Worm (Caenorhabditis elegans) whole organism, L4 larva: ENCODE measurements around the gene srh-10.

Experiments used
- D1046.2 ChIP-seq: fragments of 200-800 bp; sonication (Bioruptor generic); IDR thresholded peaks from 2 replicates; pipeline ENCODE4 v1.3.6; 2022; ENCODE audit warnings: missing genetic modification characterization, missing compliant biosample characterization
- F26F4.8 ChIP-seq: fragments of 200-800 bp; sonication (Bioruptor generic); conservative IDR thresholded peaks from 2 replicates; pipeline ENCODE4 v1.3.6; 2022; ENCODE audit warnings: missing genetic modification characterization, missing compliant biosample characterization
- F49E8.2 ChIP-seq: sonication (generic microtip); optimal IDR thresholded peaks from 2 replicates; lab custom pipeline; 2016; ENCODE audit warnings: missing compliant biosample characterization, mild to moderate bottlenecking, missing genetic modification characterization, borderline replicate concordance
- T20F7.1 ChIP-seq: fragments of 200-800 bp; sonication (Bioruptor generic); optimal IDR thresholded peaks from 2 replicates; lab custom pipeline; 2018; ENCODE audit warnings: mild to moderate bottlenecking, missing genetic modification characterization, missing compliant biosample characterization
- T26A8.4 ChIP-seq: fragments of 200-800 bp; sonication (Bioruptor generic); IDR thresholded peaks from 2 replicates; pipeline ENCODE4 v1.3.6; 2022; ENCODE audit warnings: missing genetic modification characterization, missing compliant biosample characterization
- Y75B8A.6 ChIP-seq: fragments of 200-800 bp; sonication (Bioruptor generic); IDR thresholded peaks from 2 replicates; pipeline ENCODE4 v1.3.6; 2022; ENCODE audit warnings: missing genetic modification reagents, missing genetic modification characterization, missing compliant biosample characterization
- arid-1 ChIP-seq: fragments of 200-800 bp; sonication (Bioruptor generic); conservative IDR thresholded peaks from 2 replicates; pipeline ENCODE4 v1.3.6; 2022; ENCODE audit warnings: missing genetic modification reagents, missing genetic modification characterization, missing compliant biosample characterization
- ceh-44 ChIP-seq: fragments of 200-800 bp; sonication (Bioruptor generic); IDR thresholded peaks from 2 replicates; pipeline ENCODE4 v1.3.6; 2022; ENCODE audit warnings: missing genetic modification reagents, missing genetic modification characterization, missing compliant biosample characterization
- cey-2 ChIP-seq: sonication (generic microtip); optimal IDR thresholded peaks from 3 replicates; lab custom pipeline; 2017; ENCODE audit warnings: missing genetic modification characterization, mild to moderate bottlenecking, missing compliant biosample characterization, antibody characterized with exemption, borderline replicate concordance; ENCODE audit not compliant: insufficient read depth
- daf-16 ChIP-seq, 3 experiments: sonication (generic microtip); optimal IDR thresholded peaks; 2 replicates each; lab custom pipeline; 2016 to 2017; ENCODE audit warnings: missing genetic modification characterization in 3 of 3, missing genetic modification reagents in 3 of 3, mild to moderate bottlenecking in 2 of 3, missing compliant biosample characterization in 2 of 3, missing biosample characterization in 1 of 3, moderate library complexity in 1 of 3
- daf-19 ChIP-seq: fragments of 200-800 bp; sonication (Bioruptor generic); conservative IDR thresholded peaks from 2 replicates; pipeline ENCODE4 v1.3.6; 2022; ENCODE audit warnings: missing genetic modification characterization, missing compliant biosample characterization
- daf-8 ChIP-seq: fragments of 200-800 bp; sonication (Bioruptor generic); IDR thresholded peaks from 2 replicates; pipeline ENCODE4 v1.3.6; 2022; ENCODE audit warnings: missing genetic modification characterization, missing compliant biosample characterization
- dmd-6 ChIP-seq: fragments of 200-800 bp; sonication (Bioruptor generic); IDR thresholded peaks from 2 replicates; pipeline ENCODE4 v1.3.6; 2022; ENCODE audit warnings: missing genetic modification reagents, missing genetic modification characterization, missing compliant biosample characterization
- dmd-8 ChIP-seq: fragments of 200-800 bp; sonication (Bioruptor generic); IDR thresholded peaks from 2 replicates; pipeline ENCODE4 v1.3.6; 2022; ENCODE audit warnings: missing genetic modification characterization, missing compliant biosample characterization
- egl-43 ChIP-seq: fragments of 200-800 bp; sonication (Bioruptor generic); IDR thresholded peaks from 2 replicates; pipeline ENCODE4 v1.3.6; 2022; ENCODE audit warnings: missing genetic modification reagents, missing genetic modification characterization, missing compliant biosample characterization
- fos-1 ChIP-seq: fragments of 150-350 bp; optimal IDR thresholded peaks from 2 replicates; lab custom pipeline; 2014; ENCODE audit warnings: missing biosample characterization, missing genetic modification characterization
- gei-8 ChIP-seq: fragments of 200-800 bp; sonication (Bioruptor generic); optimal IDR thresholded peaks from 2 replicates; lab custom pipeline; 2018; ENCODE audit warnings: mild to moderate bottlenecking, missing genetic modification characterization, missing compliant biosample characterization
- hif-1 ChIP-seq, 2 experiments: sonication (generic microtip); optimal IDR thresholded peaks; 2 replicates each; lab custom pipeline; 2016 to 2017; ENCODE audit warnings: missing compliant biosample characterization in 2 of 2, missing genetic modification characterization in 2 of 2, missing genetic modification reagents in 2 of 2, missing genotype in 2 of 2, mild to moderate bottlenecking in 1 of 2
- hlh-11 ChIP-seq: fragments of 200-800 bp; sonication (Bioruptor generic); optimal IDR thresholded peaks from 2 replicates; lab custom pipeline; 2018; ENCODE audit warnings: mild to moderate bottlenecking, missing genetic modification characterization, missing compliant biosample characterization
- hlh-30 ChIP-seq: sonication (generic microtip); optimal IDR thresholded peaks from 2 replicates; lab custom pipeline; 2017; ENCODE audit warnings: antibody characterized with exemption, mild to moderate bottlenecking, missing genetic modification characterization, missing compliant biosample characterization; ENCODE audit not compliant: insufficient read depth
- jun-1 ChIP-seq: fragments of 150-350 bp; optimal IDR thresholded peaks from 2 replicates; lab custom pipeline; 2014; ENCODE audit warnings: missing biosample characterization, missing genetic modification reagents, missing genetic modification characterization
- lin-1 ChIP-seq: fragments of 200-800 bp; sonication (Bioruptor generic); IDR thresholded peaks from 2 replicates; pipeline ENCODE4 v1.3.6; 2022; ENCODE audit warnings: missing genetic modification reagents, missing genetic modification characterization, missing compliant biosample characterization
- lir-3 ChIP-seq: sonication (generic microtip); optimal IDR thresholded peaks from 2 replicates; lab custom pipeline; 2016; ENCODE audit warnings: mild to moderate bottlenecking, missing genetic modification characterization, missing compliant biosample characterization
- madf-5 ChIP-seq, 2 experiments: fragments of 200-800 bp; sonication (Bioruptor generic); IDR thresholded peaks; 2 replicates each; pipeline ENCODE4 v1.3.6; 2022; ENCODE audit warnings: missing compliant biosample characterization in 2 of 2, missing genetic modification characterization in 2 of 2
- mdl-1 ChIP-seq, 2 experiments: fragments of 150-350 bp in 1 of 2; sonication (generic microtip) in 1 of 2; optimal IDR thresholded peaks; 2 replicates each; lab custom pipeline; 2014 to 2017; ENCODE audit warnings: missing biosample characterization in 2 of 2, missing genetic modification characterization in 2 of 2
- mdt-29 ChIP-seq: fragments of 200-800 bp; sonication (Bioruptor generic); IDR thresholded peaks from 2 replicates; pipeline ENCODE4 v1.3.6; 2022; ENCODE audit warnings: missing genetic modification reagents, missing genetic modification characterization, missing compliant biosample characterization
- mep-1 ChIP-seq: fragments of 150-350 bp; sonication (generic microtip); optimal IDR thresholded peaks from 3 replicates; lab custom pipeline; 2014; ENCODE audit warnings: missing biosample characterization, missing genetic modification characterization
- mes-2 ChIP-seq: sonication (generic microtip); optimal IDR thresholded peaks from 2 replicates; lab custom pipeline; 2016; ENCODE audit warnings: missing genotype, mild to moderate bottlenecking, missing genetic modification characterization, missing compliant biosample characterization; ENCODE audit not compliant: poor library complexity, severe bottlenecking
- mxl-2 ChIP-seq: fragments of 200-800 bp; sonication (Bioruptor generic); conservative IDR thresholded peaks from 2 replicates; pipeline ENCODE4 v1.3.6; 2022; ENCODE audit warnings: missing genetic modification reagents, missing genetic modification characterization, missing compliant biosample characterization
- nhr-10 ChIP-seq: fragments of 150-350 bp; optimal IDR thresholded peaks from 2 replicates; lab custom pipeline; 2014; ENCODE audit warnings: missing biosample characterization, missing genetic modification characterization
- nhr-102 ChIP-seq: sonication (generic microtip); optimal IDR thresholded peaks from 2 replicates; lab custom pipeline; 2016; ENCODE audit warnings: mild to moderate bottlenecking, missing genetic modification characterization, moderate library complexity, missing compliant biosample characterization
- nhr-11 ChIP-seq: fragments of 150-350 bp; optimal IDR thresholded peaks from 2 replicates; lab custom pipeline; 2014; ENCODE audit warnings: missing biosample characterization, missing genetic modification characterization
- nhr-111 ChIP-seq: fragments of 200-800 bp; sonication (Bioruptor generic); optimal IDR thresholded peaks from 2 replicates; lab custom pipeline; 2018; ENCODE audit warnings: mild to moderate bottlenecking, missing genetic modification characterization, missing compliant biosample characterization
- nhr-25 ChIP-seq: sonication (generic microtip); optimal IDR thresholded peaks from 2 replicates; lab custom pipeline; 2017; ENCODE audit warnings: missing genetic modification characterization, mild to moderate bottlenecking, missing compliant biosample characterization, antibody characterized with exemption, moderate library complexity, borderline replicate concordance; ENCODE audit not compliant: insufficient read depth
- nhr-42 ChIP-seq: fragments of 200-800 bp; sonication (Bioruptor generic); IDR thresholded peaks from 2 replicates; pipeline ENCODE4 v1.3.6; 2022; ENCODE audit warnings: missing genetic modification characterization, missing compliant biosample characterization
- nhr-6 ChIP-seq: fragments of 150-350 bp; optimal IDR thresholded peaks from 2 replicates; lab custom pipeline; 2014; ENCODE audit warnings: missing biosample characterization, missing genetic modification characterization
- nhr-76 ChIP-seq: fragments of 150-350 bp; optimal IDR thresholded peaks from 2 replicates; lab custom pipeline; 2014; ENCODE audit warnings: missing biosample characterization, missing genetic modification characterization
- nhr-77 ChIP-seq: fragments of 150-350 bp; optimal IDR thresholded peaks from 2 replicates; lab custom pipeline; 2014; ENCODE audit warnings: missing biosample characterization, missing genetic modification characterization
- rbr-2 ChIP-seq: sonication (generic microtip); optimal IDR thresholded peaks from 2 replicates; lab custom pipeline; 2016; ENCODE audit warnings: missing genotype, missing genetic modification characterization, missing compliant biosample characterization
- saeg-2 ChIP-seq: fragments of 200-800 bp; sonication (Bioruptor generic); IDR thresholded peaks from 2 replicates; pipeline ENCODE4 v1.3.6; 2022; ENCODE audit warnings: missing genetic modification reagents, missing genetic modification characterization, missing compliant biosample characterization
- sdz-12 ChIP-seq: fragments of 200-800 bp; sonication (Bioruptor generic); optimal IDR thresholded peaks from 2 replicates; lab custom pipeline; 2018; ENCODE audit warnings: mild to moderate bottlenecking, missing genetic modification characterization, missing compliant biosample characterization
- set-16 ChIP-seq: fragments of 200-800 bp; sonication (Bioruptor generic); IDR thresholded peaks from 2 replicates; pipeline ENCODE4 v1.3.6; 2022; ENCODE audit warnings: missing genetic modification reagents, missing genetic modification characterization, missing compliant biosample characterization
- spr-3 ChIP-seq: fragments of 200-800 bp; sonication (Bioruptor generic); optimal IDR thresholded peaks from 2 replicates; lab custom pipeline; 2018; ENCODE audit warnings: mild to moderate bottlenecking, missing genetic modification characterization, missing compliant biosample characterization
- tag-97 ChIP-seq: fragments of 200-800 bp; sonication (Bioruptor generic); IDR thresholded peaks from 2 replicates; pipeline ENCODE4 v1.3.6; 2022; ENCODE audit warnings: missing genetic modification characterization, missing compliant biosample characterization
- unc-130 ChIP-seq: sonication (generic microtip); optimal IDR thresholded peaks from 2 replicates; lab custom pipeline; 2016; ENCODE audit warnings: missing genetic modification reagents, missing genetic modification characterization, missing compliant biosample characterization
- unc-39 ChIP-seq: sonication (generic microtip); optimal IDR thresholded peaks from 2 replicates; lab custom pipeline; 2017; ENCODE audit warnings: missing biosample characterization, missing genetic modification characterization
- zfp-2 ChIP-seq: sonication (generic microtip); optimal IDR thresholded peaks from 2 replicates; lab custom pipeline; 2016; ENCODE audit warnings: mild to moderate bottlenecking, missing genetic modification characterization, missing compliant biosample characterization
- zfp-3 ChIP-seq: fragments of 200-800 bp; sonication (Bioruptor generic); conservative IDR thresholded peaks from 2 replicates; pipeline ENCODE4 v1.3.6; 2022; ENCODE audit warnings: missing genetic modification reagents, missing genetic modification characterization, missing compliant biosample characterization
- zip-2 ChIP-seq: fragments of 150-350 bp; optimal IDR thresholded peaks from 2 replicates; lab custom pipeline; 2014; ENCODE audit warnings: missing biosample characterization, missing genetic modification characterization
- ztf-11 ChIP-seq: fragments of 150-350 bp; optimal IDR thresholded peaks from 2 replicates; lab custom pipeline; 2014; ENCODE audit warnings: missing biosample characterization, missing genetic modification characterization
- ztf-7 ChIP-seq: fragments of 150-350 bp; optimal IDR thresholded peaks from 2 replicates; lab custom pipeline; 2014; ENCODE audit warnings: missing biosample characterization, missing genetic modification characterization

Gene srh-10

ce11 chrV:6030559-6030975 lies 36.4 kb downstream of the srh-10 start (continued):
- TF ChIP-seq sdz-12 = no peak
- TF ChIP-seq dmd-6 (GFP tag; lab: Robert Waterston, UW) = 0 out of 2 replicates have a peak, but pooled peaks have one; percentile 8
- TF ChIP-seq nhr-42 (GFP tag; lab: Robert Waterston, UW) = no peak
- TF ChIP-seq hlh-30 (tag; lab: Kevin White, UChicago) = peak; percentile 40
- peak; percentile 56 for TF ChIP-seq hlh-11 (tag; lab: Kevin White, UChicago)
- peak; percentile 47 for TF ChIP-seq rbr-2
- TF ChIP-seq lir-3 = no peak
- TF ChIP-seq zfp-3 (GFP tag; lab: Robert Waterston, UW) = no peak
- no peak for TF ChIP-seq ztf-11
- TF ChIP-seq hif-1 (tag; optimal IDR thresholded peaks at IDR 0.05; lab: Kevin White, UChicago) = peak in 1 of 2 experiments; percentile 70
- TF ChIP-seq zip-2 (tag; lab: Kevin White, UChicago) = no peak
- TF ChIP-seq ztf-7 = no peak
- TF ChIP-seq arid-1 = no peak
- no peak for TF ChIP-seq nhr-10 (tag; lab: Kevin White, UChicago)
- TF ChIP-seq daf-16 (GFP tag; optimal IDR thresholded peaks at IDR 0.05; lab: Kevin White, UChicago) = peak in 1 of 2 experiments; percentile 27
- no peak for TF ChIP-seq daf-16 (tag; optimal IDR thresholded peaks at IDR 0.05; lab: Kevin White, UChicago)
- no peak for TF ChIP-seq nhr-111 (GFP tag; lab: Kevin White, UChicago)
- no peak for TF ChIP-seq jun-1 (tag; lab: Kevin White, UChicago)
- TF ChIP-seq nhr-11 (tag; lab: Kevin White, UChicago) = peak; percentile 50
- TF ChIP-seq F26F4.8 (GFP tag; lab: Robert Waterston, UW) = no peak
- TF ChIP-seq nhr-76 = no peak
- TF ChIP-seq Y75B8A.6 (GFP tag; lab: Robert Waterston, UW) = no peak
- no peak for TF ChIP-seq madf-5 (GFP tag; IDR thresholded peaks at IDR 0.05; lab: Robert Waterston, UW)
- TF ChIP-seq saeg-2 (GFP tag; lab: Robert Waterston, UW) = no peak
- no peak for TF ChIP-seq fos-1 (tag; lab: Kevin White, UChicago)
- no peak for TF ChIP-seq unc-130 (GFP tag; lab: Kevin White, UChicago)
- TF ChIP-seq cey-2 (tag; lab: Kevin White, UChicago) = no peak
- TF ChIP-seq mxl-2 (GFP tag; lab: Robert Waterston, UW) = no peak
- TF ChIP-seq mdt-29 (GFP tag; lab: Robert Waterston, UW) = no peak
- TF ChIP-seq nhr-25 (tag; lab: Kevin White, UChicago) = no peak
- TF ChIP-seq zfp-2 (tag; lab: Kevin White, UChicago) = no peak
- TF ChIP-seq daf-8 = no peak
- no peak for TF ChIP-seq gei-8 (GFP tag; lab: Kevin White, UChicago)
- TF ChIP-seq ceh-44 (GFP tag; lab: Robert Waterston, UW) = no peak
- no peak for TF ChIP-seq set-16 (GFP tag; lab: Robert Waterston, UW)
- TF ChIP-seq mdl-1 (tag; optimal IDR thresholded peaks at IDR 0.05; lab: Kevin White, UChicago) = peak in 1 of 2 experiments; percentile 23
- no peak for TF ChIP-seq nhr-102
- TF ChIP-seq F49E8.2 (tag; lab: Kevin White, UChicago) = no peak
- no peak for TF ChIP-seq daf-19 (GFP tag; lab: Robert Waterston, UW)
- no peak for TF ChIP-seq mes-2 (tag; lab: Kevin White, UChicago)
- TF ChIP-seq nhr-77 = no peak
- no peak for TF ChIP-seq dmd-8 (GFP tag; lab: Robert Waterston, UW)
- TF ChIP-seq T26A8.4 (GFP tag; lab: Robert Waterston, UW) = no peak
- TF ChIP-seq unc-39 (tag; lab: Kevin White, UChicago) = no peak
- TF ChIP-seq nhr-6 = no peak
- no peak for TF ChIP-seq spr-3 (GFP tag; lab: Kevin White, UChicago)
- TF ChIP-seq T20F7.1 (GFP tag; lab: Kevin White, UChicago) = no peak
- TF ChIP-seq egl-43 (GFP tag; lab: Robert Waterston, UW) = no peak
- no peak for TF ChIP-seq tag-97
- TF ChIP-seq D1046.2 (GFP tag; lab: Robert Waterston, UW) = no peak
- no peak for TF ChIP-seq lin-1 (GFP tag; lab: Robert Waterston, UW)
- TF ChIP-seq mep-1 (tag; lab: Kevin White, UChicago) = peak; percentile 25
